Fruit fly (Drosophila melanogaster) whole organism: Measurements from ENCODE around the gene CG12289.

ENCODE experiments used
- Dll ChIP-seq: fragments of >200 bp; optimal IDR thresholded peaks from 2 replicates; lab custom pipeline; 2017
- psq ChIP-seq: fragments of >200 bp; optimal IDR thresholded peaks from 2 replicates; lab custom pipeline; 2017

- TF ChIP-seq psq (lab: Kevin White, UChicago) (no peak), Dll (lab: Kevin White, UChicago) (no peak)
Observed at dm6 chr3L:11408282-11409047, 49.8 kb downstream of the CG12289 start.
